Fruit fly (Drosophila melanogaster): ENCODE data around the gene heca.
A peak's percentile ranks its signal among the peaks of the same experiment; 100 is the strongest.

heca gene

DNA sequence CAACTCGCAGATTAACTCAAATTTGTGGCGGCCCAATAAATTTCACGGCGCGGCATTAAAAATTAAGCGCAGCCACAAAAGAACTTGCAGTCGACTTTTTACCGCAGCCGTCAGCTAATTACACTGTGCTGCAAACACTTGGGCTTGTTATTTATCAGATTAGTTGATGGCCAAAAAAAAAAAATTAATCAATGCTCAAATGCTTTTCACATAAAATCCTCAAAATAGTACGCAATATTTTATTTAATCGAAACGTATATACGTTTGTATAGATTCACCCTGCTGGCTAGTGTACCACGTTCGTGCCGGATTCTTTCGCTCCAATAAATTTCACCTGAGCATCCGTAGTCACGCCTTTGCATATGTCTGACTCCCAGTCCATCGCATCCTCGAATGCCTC is 136.1 kb downstream of the heca start (continued):
- TF ChIP-seq Sox14 (GFP tag; optimal IDR thresholded peaks at IDR 0.05) (peak; percentile 50), pdm3 (GFP tag; optimal IDR thresholded peaks at IDR 0.05) (peak; percentile 57), CG8119 (GFP tag; IDR thresholded peaks at IDR 0.05) (no peak), dsx (GFP tag; optimal IDR thresholded peaks at IDR 0.05; ENCODE audit: poor library complexity, severe bottlenecking) (no peak), CG1621 (tag; optimal IDR thresholded peaks at IDR 0.05) (peak; percentile 6), OdsH (GFP tag; optimal IDR thresholded peaks at IDR 0.05) (peak; percentile 52), CG11762 (GFP tag; optimal IDR thresholded peaks at IDR 0.05; ENCODE audit: insufficient read depth) (peak; percentile 14)

DNA sequence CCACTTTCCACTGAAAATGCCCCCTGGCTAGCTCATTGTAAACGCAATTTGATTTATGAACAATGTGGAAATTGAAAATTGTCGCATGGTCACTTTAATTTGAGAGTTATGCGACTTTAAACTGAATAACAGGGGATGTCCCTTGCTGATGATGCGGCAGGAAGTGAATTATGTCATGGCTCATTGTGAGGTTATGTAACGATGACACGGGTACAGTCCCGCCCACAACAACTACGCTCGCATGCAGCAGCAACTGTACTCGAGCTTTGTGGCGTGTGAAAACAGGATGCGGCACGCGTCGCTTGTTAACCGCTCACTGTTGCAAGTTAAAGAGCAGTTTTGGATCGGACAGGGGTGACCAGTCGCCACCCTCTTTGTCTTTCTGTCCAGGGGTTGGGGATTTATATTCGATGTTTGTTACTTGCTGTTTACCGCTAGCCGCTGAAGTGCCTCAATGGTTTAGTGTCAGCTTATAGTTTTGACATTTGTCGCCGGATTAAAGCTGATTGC is 139.1 kb downstream of the heca start:
- TF ChIP-seq net (GFP tag; optimal IDR thresholded peaks at IDR 0.05) (no peak), CG6163 (GFP tag; IDR thresholded peaks at IDR 0.05) (no peak), CG10631 (GFP tag; optimal IDR thresholded peaks at IDR 0.05) (no peak), achi (GFP tag; optimal IDR thresholded peaks at IDR 0.05) (no peak), topi (GFP tag; optimal IDR thresholded peaks at IDR 0.05) (no peak), Sox102F (GFP tag; optimal IDR thresholded peaks at IDR 0.05) (no peak), CG11294 (GFP tag; IDR thresholded peaks at IDR 0.05) (no peak), CG3032 (tag; optimal IDR thresholded peaks at IDR 0.05) (no peak), CG6854 (GFP tag; optimal IDR thresholded peaks at IDR 0.05) (no peak), CG4318 (GFP tag; optimal IDR thresholded peaks at IDR 0.05) (no peak)

DNA sequence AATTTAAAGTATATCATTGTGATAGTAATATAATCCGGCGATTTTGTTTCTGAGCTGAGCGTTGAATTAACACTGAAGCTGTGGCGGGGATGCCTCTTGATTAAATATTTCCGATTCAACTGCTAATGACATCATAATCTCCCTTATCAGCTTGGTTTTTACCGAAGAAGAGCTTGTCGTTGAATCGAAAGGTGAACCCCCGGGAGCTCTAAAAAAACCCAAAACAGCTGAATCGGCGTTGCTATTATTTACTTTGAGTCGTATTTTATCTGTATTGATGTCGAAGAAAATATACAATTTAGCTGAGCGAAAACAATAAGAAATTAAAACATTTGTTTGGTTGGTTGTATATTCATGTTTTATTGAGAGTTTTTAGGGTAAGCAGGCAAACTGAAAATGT is 141.5 kb downstream of the heca start:
- TF ChIP-seq fd85E (GFP tag; optimal IDR thresholded peaks at IDR 0.05) (no peak), svp (GFP tag) (peak; percentile 83), CG31627 (GFP tag; optimal IDR thresholded peaks at IDR 0.05) (no peak), CG16779 (tag; optimal IDR thresholded peaks at IDR 0.05) (no peak), ss (GFP tag; optimal IDR thresholded peaks at IDR 0.05) (no peak), Sox14 (GFP tag; optimal IDR thresholded peaks at IDR 0.05) (no peak), CG8119 (GFP tag; IDR thresholded peaks at IDR 0.05) (no peak), Eip78C (GFP tag) (no peak)

Measured in whole organism, prepupa.